Fruit fly (Drosophila melanogaster): ENCODE data around the gene vkg.

The vkg gene

dm6 chr2L:4999389-5000032 lies 28.5 kb downstream of the vkg start (continued):
- peak; percentile 68 for TF ChIP-seq cyc (GFP tag; optimal IDR thresholded peaks at IDR 0.05)
- TF ChIP-seq Sox14 (GFP tag; optimal IDR thresholded peaks at IDR 0.05): peak; percentile 71
- TF ChIP-seq CG3032 (tag; optimal IDR thresholded peaks at IDR 0.05): peak; percentile 59
- TF ChIP-seq CG10669 (GFP tag; optimal IDR thresholded peaks at IDR 0.05): peak; percentile 51
- TF ChIP-seq CG11902 (GFP tag; optimal IDR thresholded peaks at IDR 0.05): peak; percentile 38
- peak; percentile 77 for TF ChIP-seq CG3919 (GFP tag; optimal IDR thresholded peaks at IDR 0.05)
- TF ChIP-seq lz (GFP tag; optimal IDR thresholded peaks at IDR 0.05): peak; percentile 62
- TF ChIP-seq acj6 (GFP tag; optimal IDR thresholded peaks at IDR 0.05): peak; percentile 77
- peak; percentile 57 for TF ChIP-seq Smox (GFP tag; optimal IDR thresholded peaks at IDR 0.05)
- TF ChIP-seq CG9139 (GFP tag; optimal IDR thresholded peaks at IDR 0.05): no peak
- no peak for TF ChIP-seq fd85E (GFP tag; optimal IDR thresholded peaks at IDR 0.05)
- TF ChIP-seq CG34406 (GFP tag; optimal IDR thresholded peaks at IDR 0.05): peak; percentile 47
- peak; percentile 87 for TF ChIP-seq Hr4 (GFP tag; optimal IDR thresholded peaks at IDR 0.05)
- peak; percentile 45 for TF ChIP-seq CG4318 (GFP tag; optimal IDR thresholded peaks at IDR 0.05)
- peak; percentile 55 for TF ChIP-seq Ets21C (GFP tag; optimal IDR thresholded peaks at IDR 0.05)
- peak; percentile 22 for TF ChIP-seq CG8319 (GFP tag; optimal IDR thresholded peaks at IDR 0.05)
- TF ChIP-seq achi (GFP tag; optimal IDR thresholded peaks at IDR 0.05): peak; percentile 78
- TF ChIP-seq ss (GFP tag; optimal IDR thresholded peaks at IDR 0.05): peak in 1 of 2 experiments; percentile 7
- TF ChIP-seq Lpt (GFP tag; optimal IDR thresholded peaks at IDR 0.05): peak; percentile 60
- peak; percentile 90 for TF ChIP-seq Eip78C (GFP tag)
- no peak for TF ChIP-seq Blimp-1 (GFP tag; optimal IDR thresholded peaks at IDR 0.05)
- TF ChIP-seq esn (GFP tag; optimal IDR thresholded peaks at IDR 0.05): peak; percentile 61
- peak; percentile 78 for TF ChIP-seq OdsH (GFP tag; optimal IDR thresholded peaks at IDR 0.05)

dm6 chr2L:4998571-4999191 lies 29.3 kb downstream of the vkg start:
- peak; percentile 19 for TF ChIP-seq Eip78C (GFP tag)
- TF ChIP-seq fd85E (GFP tag; optimal IDR thresholded peaks at IDR 0.05): no peak
- TF ChIP-seq dsx (GFP tag; optimal IDR thresholded peaks at IDR 0.05; ENCODE audit: poor library complexity, severe bottlenecking): no peak
- TF ChIP-seq Eip93F (GFP tag; optimal IDR thresholded peaks at IDR 0.05): no peak

dm6 chr2L:4998260-4998560 lies 29.8 kb downstream of the vkg start:
- TF ChIP-seq OdsH (GFP tag; optimal IDR thresholded peaks at IDR 0.05) (no peak), pdm3 (GFP tag; optimal IDR thresholded peaks at IDR 0.05) (no peak), svp (GFP tag) (no peak), eg (GFP tag; IDR thresholded peaks at IDR 0.05) (no peak), cyc (GFP tag; optimal IDR thresholded peaks at IDR 0.05) (no peak), achi (GFP tag; optimal IDR thresholded peaks at IDR 0.05) (no peak), CG8632 (GFP tag; optimal IDR thresholded peaks at IDR 0.05) (no peak), Blimp-1 (GFP tag; optimal IDR thresholded peaks at IDR 0.05) (no peak), Met (GFP tag; optimal IDR thresholded peaks at IDR 0.05) (no peak), CG11762 (GFP tag; optimal IDR thresholded peaks at IDR 0.05; ENCODE audit: insufficient read depth) (no peak), topi (GFP tag; optimal IDR thresholded peaks at IDR 0.05) (no peak), CG6276 (GFP tag; optimal IDR thresholded peaks at IDR 0.05) (no peak), Sox14 (GFP tag; optimal IDR thresholded peaks at IDR 0.05) (no peak), CG4318 (GFP tag; optimal IDR thresholded peaks at IDR 0.05) (no peak), Lpt (GFP tag; optimal IDR thresholded peaks at IDR 0.05) (no peak), CG15336 (GFP tag; IDR thresholded peaks at IDR 0.05) (no peak), CG32006 (GFP tag; optimal IDR thresholded peaks at IDR 0.05) (no peak), CG11294 (GFP tag; IDR thresholded peaks at IDR 0.05) (no peak)

Measured in whole organism, prepupa.